Worm (Caenorhabditis elegans): ENCODE results near the gene alr-1.

The alr-1 gene

ce11 chrX:11093985-11094593 lies 31.3 kb downstream of the alr-1 start:
- TF ChIP-seq rnt-1 (tag; optimal IDR thresholded peaks at IDR 0.05) (peak; percentile 99), lin-11 (tag; optimal IDR thresholded peaks at IDR 0.05) (peak; percentile 52), fkh-6 (tag; optimal IDR thresholded peaks at IDR 0.05) (peak; percentile 66), C38D4.7 (GFP tag; optimal IDR thresholded peaks at IDR 0.05) (peak; percentile 19), ceh-30 (tag; optimal IDR thresholded peaks at IDR 0.05) (peak; percentile 98), T23F11.4 (GFP tag; optimal IDR thresholded peaks at IDR 0.05) (peak; percentile 43), ceh-24 (tag; optimal IDR thresholded peaks at IDR 0.05) (no peak), sdc-2 (tag; optimal IDR thresholded peaks at IDR 0.05) (peak; percentile 100), hlh-15 (tag; optimal IDR thresholded peaks at IDR 0.05) (peak; percentile 89), madf-2 (tag; optimal IDR thresholded peaks at IDR 0.05) (peak; percentile 88), fax-1 (tag; optimal IDR thresholded peaks at IDR 0.05) (peak; percentile 51), pag-3 (tag; optimal IDR thresholded peaks at IDR 0.05; ENCODE audit: borderline replicate concordance) (peak; percentile 39), unc-55 (GFP tag; optimal IDR thresholded peaks at IDR 0.05) (peak; percentile 96), hlh-13 (GFP tag; optimal IDR thresholded peaks at IDR 0.05) (peak; percentile 58), mec-3 (tag; optimal IDR thresholded peaks at IDR 0.05; ENCODE audit: borderline replicate concordance) (no peak), F13H6.1 (tag; optimal IDR thresholded peaks at IDR 0.05) (peak; percentile 88), syd-9 (tag; optimal IDR thresholded peaks at IDR 0.05) (peak; percentile 94), dmd-4 (tag; optimal IDR thresholded peaks at IDR 0.05; ENCODE audit: borderline replicate concordance) (peak; percentile 88), nfya-1 (tag; optimal IDR thresholded peaks at IDR 0.05) (peak; percentile 99), tbx-7 (tag; optimal IDR thresholded peaks at IDR 0.05) (peak; percentile 78), ets-4 (tag; optimal IDR thresholded peaks at IDR 0.05) (peak; percentile 74), ahr-1 (tag; optimal IDR thresholded peaks at IDR 0.05) (peak; percentile 26), K09A11.1 (tag; optimal IDR thresholded peaks at IDR 0.05; ENCODE audit: insufficient read depth) (peak; percentile 84), fkh-10 (GFP tag; optimal IDR thresholded peaks at IDR 0.05) (peak; percentile 91), sox-2 (GFP tag; IDR thresholded peaks at IDR 0.05) (peak; percentile 61), pqm-1 (tag; optimal IDR thresholded peaks at IDR 0.05) (peak; percentile 97), gmeb-2 (tag; optimal IDR thresholded peaks at IDR 0.05) (peak; percentile 48), dve-1 (tag; optimal IDR thresholded peaks at IDR 0.05) (peak; percentile 99), zip-5 (tag; optimal IDR thresholded peaks at IDR 0.05) (peak; percentile 36), npax-4 (tag; optimal IDR thresholded peaks at IDR 0.05) (peak; percentile 15), pat-9 (tag; optimal IDR thresholded peaks at IDR 0.05) (peak; percentile 54), hlh-8 (tag; optimal IDR thresholded peaks at IDR 0.05) (peak; percentile 48), ceh-14 (tag; optimal IDR thresholded peaks at IDR 0.05) (peak; percentile 93), pha-2 (tag; optimal IDR thresholded peaks at IDR 0.05) (no peak), nhr-11 (tag; optimal IDR thresholded peaks at IDR 0.05) (peak; percentile 95), ceh-2 (tag; optimal IDR thresholded peaks at IDR 0.05) (peak; percentile 81), ceh-9 (tag; optimal IDR thresholded peaks at IDR 0.05) (no peak), sox-4 (tag; optimal IDR thresholded peaks at IDR 0.05) (peak; percentile 46), C08G9.2 (tag; optimal IDR thresholded peaks at IDR 0.05) (peak; percentile 87), nhr-232 (tag; optimal IDR thresholded peaks at IDR 0.05) (peak; percentile 38), eyg-1 (tag; optimal IDR thresholded peaks at IDR 0.05) (peak; percentile 35), ref-2 (tag; optimal IDR thresholded peaks at IDR 0.05) (peak; percentile 98), ceh-48 (tag; optimal IDR thresholded peaks at IDR 0.05) (peak; percentile 100), hlh-30 (tag; optimal IDR thresholded peaks at IDR 0.05; ENCODE audit: insufficient read depth) (peak; percentile 57), ama-1 (optimal IDR thresholded peaks at IDR 0.05) (no peak), unc-86 (tag; optimal IDR thresholded peaks at IDR 0.05) (peak; percentile 95), elt-4 (tag; optimal IDR thresholded peaks at IDR 0.05) (no peak), pax-1 (tag; optimal IDR thresholded peaks at IDR 0.05) (peak; percentile 96), ttx-3 (tag; optimal IDR thresholded peaks at IDR 0.05) (peak; percentile 76), unc-3 (GFP tag; conservative IDR thresholded peaks at IDR 0.05) (peak; percentile 80), unc-3 (tag; optimal IDR thresholded peaks at IDR 0.05) (peak; percentile 89), ztf-16 (tag; optimal IDR thresholded peaks at IDR 0.05) (peak; percentile 95)

All from whole organism, late embryonic.